Worm (Caenorhabditis elegans): ENCODE results near the gene T08B6.4.
A peak's percentile ranks its signal among the peaks of the same experiment; 100 is the strongest.

DNA sequence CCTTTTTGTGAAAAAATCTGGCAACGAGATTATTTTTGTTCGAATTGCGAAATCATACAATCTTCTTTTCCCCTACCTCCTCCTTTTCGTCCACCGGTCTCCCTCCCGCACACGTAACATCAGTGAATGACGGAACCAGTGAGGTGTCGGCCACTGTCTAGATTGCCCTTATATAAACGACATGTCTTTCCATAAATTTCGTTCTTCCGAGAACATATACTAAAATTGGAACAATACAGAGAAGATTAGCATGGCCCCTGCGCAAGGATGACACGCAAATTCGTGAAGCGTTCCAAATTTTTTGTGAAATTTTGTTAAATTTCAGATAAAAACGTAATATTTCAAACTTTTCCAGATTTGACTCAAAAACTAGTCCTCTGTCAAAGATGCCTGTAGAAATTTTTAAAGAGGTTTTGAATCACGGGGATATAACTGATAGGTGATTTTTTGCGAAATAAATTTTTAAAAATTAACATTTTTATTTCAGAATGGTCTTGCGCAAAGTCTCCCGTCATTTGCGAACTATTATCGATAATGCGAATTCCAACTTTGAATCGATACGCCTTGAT is 25.3 kb downstream of the T08B6.4 start:
- TF ChIP-seq snpc-1.3 (tag; optimal IDR thresholded peaks at IDR 0.05; ENCODE audit: insufficient read depth) (peak; percentile 59), aptf-2 (GFP tag; conservative IDR thresholded peaks at IDR 0.05) (no peak), ama-1 (optimal IDR thresholded peaks at IDR 0.05) (no peak), ama-1 (GFP tag; optimal IDR thresholded peaks at IDR 0.05) (no peak), bed-2 (GFP tag; IDR thresholded peaks at IDR 0.05) (no peak), snpc-1.1 (tag; optimal IDR thresholded peaks at IDR 0.05; ENCODE audit: insufficient read depth) (peak; percentile 92), lin-35 (GFP tag; optimal IDR thresholded peaks at IDR 0.05) (no peak)
